Fruit fly (Drosophila melanogaster): ENCODE data around the gene Nup133.

The Nup133 gene

dm6 chr3R:22664274-22664673 lies 26.1 kb upstream of the Nup133 start (continued):
- TF ChIP-seq bsh (GFP tag; optimal IDR thresholded peaks at IDR 0.05), result peak; percentile 40 to 75

- TF ChIP-seq CG10366 (GFP tag; IDR thresholded peaks at IDR 0.05) (no peak), Xbp1 (GFP tag; optimal IDR thresholded peaks at IDR 0.05) (no peak), gro (GFP tag; optimal IDR thresholded peaks at IDR 0.05) (peak; percentile 16), hb (GFP tag; IDR thresholded peaks at IDR 0.05; ENCODE audit: partially characterized antibody) (no peak), nom (GFP tag; optimal IDR thresholded peaks at IDR 0.05) (peak; percentile 22), HLH3B (GFP tag; IDR thresholded peaks at IDR 0.05) (no peak), Stat92E (GFP tag; optimal IDR thresholded peaks at IDR 0.05) (peak in 1 of 3 experiments; percentile 98), row (GFP tag; IDR thresholded peaks at IDR 0.05) (peak; percentile 62; the same call in 2 of the 3 replicates), Scr (GFP tag; IDR thresholded peaks at IDR 0.05; ENCODE audit: partially characterized antibody) (0 out of 2 replicates have a peak, but pooled peaks have one; percentile 12), wek (GFP tag; optimal IDR thresholded peaks at IDR 0.05) (no peak), peb (GFP tag; IDR thresholded peaks at IDR 0.05) (no peak), Sry-β (GFP tag; optimal IDR thresholded peaks at IDR 0.05) (peak; percentile 92), aop (GFP tag; IDR thresholded peaks at IDR 0.05) (no peak), CG15479 (GFP tag; optimal IDR thresholded peaks at IDR 0.05) (peak; percentile 58), Neu2 (GFP tag; optimal IDR thresholded peaks at IDR 0.05; ENCODE audit: borderline replicate concordance) (peak; percentile 2), CG2199 (GFP tag; IDR thresholded peaks at IDR 0.05) (0 out of 3 replicates have a peak, but pooled peaks have one; percentile 25), CG2712 (tag; optimal IDR thresholded peaks at IDR 0.05) (no peak), CG11504 (tag; optimal IDR thresholded peaks at IDR 0.05) (no peak), Hand (GFP tag; optimal IDR thresholded peaks at IDR 0.05) (no peak), CG13287 (GFP tag; IDR thresholded peaks at IDR 0.05; ENCODE audit: partially characterized antibody) (peak; percentile 32; the same call in 1 of the 2 replicates), abd-A (tag; optimal IDR thresholded peaks at IDR 0.05) (peak; percentile 64), sens-2 (GFP tag; IDR thresholded peaks at IDR 0.05) (no peak), Taf1 (GFP tag; IDR thresholded peaks at IDR 0.05) (no peak), Awh (GFP tag; IDR thresholded peaks at IDR 0.05) (0 out of 2 replicates have a peak, but pooled peaks have one; percentile 22), CG10274 (GFP tag; optimal IDR thresholded peaks at IDR 0.05) (no peak), wdn (GFP tag; IDR thresholded peaks at IDR 0.05) (no peak), sr (GFP tag; IDR thresholded peaks at IDR 0.05) (peak; percentile 64; the same call in 2 of the 3 replicates), Nf-YB (GFP tag; optimal IDR thresholded peaks at IDR 0.05) (peak; percentile 8), sens (GFP tag) (peak; percentile 72), Xrp1 (GFP tag; IDR thresholded peaks at IDR 0.05) (0 out of 2 replicates have a peak, but pooled peaks have one; percentile 19), CG2202 (tag; optimal IDR thresholded peaks at IDR 0.05) (no peak), Hr3 (GFP tag; optimal IDR thresholded peaks at IDR 0.05) (no peak), CG42726 (GFP tag; IDR thresholded peaks at IDR 0.05; ENCODE audit: partially characterized antibody) (0 out of 2 replicates have a peak, but pooled peaks have one; percentile 18), caup (GFP tag; optimal IDR thresholded peaks at IDR 0.05; ENCODE audit: severe bottlenecking) (no peak), esg (GFP tag; conservative IDR thresholded peaks at IDR 0.05) (no peak), CG5953 (GFP tag; IDR thresholded peaks at IDR 0.05) (no peak), Deaf1 (tag; optimal IDR thresholded peaks at IDR 0.05) (peak; percentile 43), phol (tag; optimal IDR thresholded peaks at IDR 0.05) (peak; percentile 36), sob (GFP tag; IDR thresholded peaks at IDR 0.05) (no peak), NK7.1 (GFP tag; optimal IDR thresholded peaks at IDR 0.05) (no peak), Adf1 (GFP tag; IDR thresholded peaks at IDR 0.05) (peak; percentile 97), BtbVII (GFP tag; optimal IDR thresholded peaks at IDR 0.05) (peak; percentile 20), CG15269 (tag; optimal IDR thresholded peaks at IDR 0.05) (peak; percentile 72), CG13775 (GFP tag; optimal IDR thresholded peaks at IDR 0.05) (no peak), disco-r (GFP tag; optimal IDR thresholded peaks at IDR 0.05) (no peak)
Measured at dm6 chr3R:22666449-22667283, 23.7 kb upstream of the Nup133 start.
